Worm (Caenorhabditis elegans): ENCODE results near the gene F32A5.8.

F32A5.8 gene

DNA sequence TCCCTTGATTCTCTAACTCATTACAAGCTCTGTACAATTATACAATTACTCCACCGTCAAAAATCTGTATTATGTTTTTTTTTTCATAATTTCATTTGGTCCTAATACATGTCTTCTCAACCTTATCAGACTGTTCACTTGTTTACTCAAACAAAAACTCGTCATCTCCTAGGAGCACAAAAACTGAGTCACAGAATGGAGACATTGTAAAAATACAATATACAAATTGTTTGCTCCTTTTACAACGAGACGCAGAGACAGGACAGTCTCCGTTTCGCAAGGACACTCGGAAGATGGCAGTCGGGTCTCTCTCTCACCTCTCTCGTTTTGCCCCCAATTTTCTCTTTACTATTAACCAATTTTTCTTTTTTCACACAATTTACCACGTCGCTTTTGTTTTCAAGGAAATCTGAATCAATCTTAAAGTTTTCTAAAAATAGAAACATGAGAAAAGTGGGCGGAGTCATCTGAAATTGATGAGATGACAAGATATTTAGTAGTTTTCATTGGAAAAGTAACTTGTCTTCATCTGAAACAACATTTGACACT lies at the start of gene F32A5.8:
TSS of gene F32A5.8 (plus strand) at position 499 of the 549 bp plus-strand sequence.
- no peak for TF ChIP-seq nhr-67 (tag; optimal IDR thresholded peaks at IDR 0.05)
- TF ChIP-seq fos-1 (tag; optimal IDR thresholded peaks at IDR 0.05): peak; percentile 67
- no peak for TF ChIP-seq nhr-12 (tag; optimal IDR thresholded peaks at IDR 0.05)
- peak; percentile 62 for TF ChIP-seq pqm-1 (tag; optimal IDR thresholded peaks at IDR 0.05)
- no peak for TF ChIP-seq tbx-2 (tag; optimal IDR thresholded peaks at IDR 0.05)
- no peak for TF ChIP-seq lin-15B (tag; optimal IDR thresholded peaks at IDR 0.05)
- TF ChIP-seq elt-1 (tag; optimal IDR thresholded peaks at IDR 0.05): no peak
- peak; percentile 92 for TF ChIP-seq pha-4 (tag; optimal IDR thresholded peaks at IDR 0.05)
- TF ChIP-seq aly-2 (tag; optimal IDR thresholded peaks at IDR 0.05): no peak
- peak; percentile 33 for TF ChIP-seq jun-1 (tag; optimal IDR thresholded peaks at IDR 0.05)
- TF ChIP-seq nhr-25 (tag; optimal IDR thresholded peaks at IDR 0.05): peak; percentile 32
- TF ChIP-seq elt-2 (tag; optimal IDR thresholded peaks at IDR 0.05): peak; percentile 67

DNA sequence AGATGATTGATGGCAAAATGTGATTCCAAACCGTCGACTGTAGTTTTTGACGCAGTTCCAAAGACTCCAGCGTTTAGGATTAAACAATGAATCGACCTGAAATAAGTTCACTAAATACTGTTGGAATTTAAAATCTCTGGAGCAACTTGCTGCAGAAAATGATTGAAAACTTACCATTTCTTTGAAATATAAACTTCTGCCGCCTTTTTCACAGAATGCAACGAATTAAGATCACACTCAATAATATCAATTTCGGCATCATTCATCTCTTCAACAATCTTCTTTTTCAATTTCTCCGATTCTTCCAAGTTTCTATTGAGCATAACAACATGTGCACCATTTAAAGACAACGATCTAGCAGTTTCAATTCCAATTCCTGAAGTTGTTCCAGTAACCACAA lies 48.3 kb upstream of the F32A5.8 start:
- no peak for TF ChIP-seq daf-12 (tag; optimal IDR thresholded peaks at IDR 0.05)
- TF ChIP-seq unc-62 (GFP tag; optimal IDR thresholded peaks at IDR 0.05): no peak

DNA sequence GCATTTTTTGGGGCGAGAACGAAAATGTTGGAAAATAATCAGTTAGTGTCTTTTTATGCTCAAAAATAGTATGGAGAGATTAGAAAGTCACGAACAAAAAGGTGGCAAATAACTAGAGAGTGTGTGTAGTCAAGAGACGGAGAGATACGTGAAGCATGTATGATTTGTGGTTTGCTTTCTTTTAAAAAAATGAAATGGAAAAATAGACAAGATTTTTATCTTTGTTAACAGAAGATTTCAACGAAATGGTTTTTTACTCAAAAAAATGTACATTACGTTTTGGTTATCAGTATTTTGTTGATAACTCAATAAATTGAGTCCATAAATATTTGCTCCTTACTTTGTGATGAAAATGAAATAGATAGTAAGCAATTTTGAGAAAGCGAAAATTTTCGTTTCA lies 47.7 kb upstream of the F32A5.8 start, which contains the start of gene dhs-7:
TSS of gene dhs-7 (minus strand) at position 277 of the 400 bp plus-strand sequence.
- TF ChIP-seq nhr-28 (tag; optimal IDR thresholded peaks at IDR 0.05) (no peak), ztf-4 (tag; optimal IDR thresholded peaks at IDR 0.05) (no peak), nhr-12 (tag; optimal IDR thresholded peaks at IDR 0.05) (no peak), mml-1 (tag; optimal IDR thresholded peaks at IDR 0.05) (no peak), lin-39 (tag; optimal IDR thresholded peaks at IDR 0.05) (no peak), elt-2 (tag; optimal IDR thresholded peaks at IDR 0.05) (peak; percentile 67), lsy-12 (tag; optimal IDR thresholded peaks at IDR 0.05) (no peak)

DNA sequence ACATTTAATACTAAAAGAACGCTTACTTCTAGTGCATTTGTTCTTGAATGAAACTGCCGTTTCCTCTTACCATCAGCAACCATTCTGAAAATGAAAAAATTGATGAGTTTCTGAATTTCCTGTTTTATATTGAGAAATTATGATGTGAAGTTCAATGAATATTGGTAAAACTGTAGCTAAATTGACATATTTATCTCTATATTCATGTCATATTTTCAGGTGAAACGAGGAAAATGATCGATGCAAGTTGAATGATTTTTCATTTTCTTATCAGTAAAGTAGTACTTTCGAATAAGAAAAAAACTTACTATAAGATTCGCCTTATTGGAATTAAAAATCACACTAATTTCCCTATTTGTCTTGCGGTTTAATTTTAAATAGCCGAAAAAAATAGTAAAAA lies 45.7 kb upstream of the F32A5.8 start, which contains the start of gene E04F6.15:
TSS of gene E04F6.15 (minus strand) at position 101 of the 400 bp plus-strand sequence.
- no peak for TF ChIP-seq R02D3.7 (tag; optimal IDR thresholded peaks at IDR 0.05)
- no peak for TF ChIP-seq sea-2 (GFP tag; optimal IDR thresholded peaks at IDR 0.05)
- TF ChIP-seq nhr-76 (tag; optimal IDR thresholded peaks at IDR 0.05): no peak
- TF ChIP-seq nhr-12 (tag; optimal IDR thresholded peaks at IDR 0.05): no peak

DNA sequence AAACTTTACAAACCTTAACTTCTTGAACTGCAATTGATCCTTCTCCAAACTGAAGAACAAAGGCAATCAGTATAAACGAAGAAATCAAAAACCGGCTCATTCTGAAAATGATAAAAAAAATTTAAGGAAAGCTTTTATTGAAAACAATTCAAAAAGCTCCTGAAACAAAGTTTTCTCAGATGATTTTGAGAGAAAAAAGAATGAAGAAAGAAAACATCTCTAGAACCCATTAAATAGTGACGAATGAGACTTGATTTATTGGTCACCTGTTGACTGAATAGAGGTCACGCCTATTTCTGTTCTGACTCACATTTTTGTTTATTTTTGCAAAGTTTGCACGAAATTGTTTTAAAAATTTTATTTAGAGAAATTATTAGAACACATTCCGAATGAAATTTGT lies 44.6 kb upstream of the F32A5.8 start, which contains the start of gene E04F6.8:
TSS of gene E04F6.8 (minus strand) at position 101 of the 400 bp plus-strand sequence.
- TF ChIP-seq egl-5 (tag; optimal IDR thresholded peaks at IDR 0.05): peak; percentile 82
- no peak for TF ChIP-seq elt-2 (tag; optimal IDR thresholded peaks at IDR 0.05)

DNA sequence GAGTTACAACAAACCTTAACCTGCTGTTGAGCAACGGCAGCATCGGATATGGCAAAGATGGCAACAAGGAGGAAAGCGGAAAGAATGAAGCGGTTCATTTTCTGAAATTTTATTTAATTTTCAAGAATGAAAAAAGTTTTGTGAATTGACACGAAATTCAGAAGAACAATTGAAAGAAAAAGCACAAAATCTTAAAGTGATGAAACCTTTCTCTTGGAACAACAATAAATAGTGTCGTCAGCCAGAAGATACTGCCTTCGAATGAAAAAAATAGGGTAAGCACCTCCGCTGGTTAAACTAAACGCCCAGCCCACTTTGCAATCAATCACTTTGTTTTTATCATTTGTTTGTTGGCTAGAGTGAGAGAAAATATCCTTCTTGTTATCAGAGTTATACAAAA lies 43.9 kb upstream of the F32A5.8 start, which contains the start of gene E04F6.9:
TSS of gene E04F6.9 (minus strand) at position 101 of the 400 bp plus-strand sequence.
- no peak for TF ChIP-seq pqm-1 (tag; optimal IDR thresholded peaks at IDR 0.05)
- TF ChIP-seq nhr-11 (tag; optimal IDR thresholded peaks at IDR 0.05): no peak
- TF ChIP-seq lin-39 (tag; optimal IDR thresholded peaks at IDR 0.05): peak; percentile 1
- no peak for TF ChIP-seq daf-12 (tag; optimal IDR thresholded peaks at IDR 0.05)
- TF ChIP-seq sea-2 (GFP tag; optimal IDR thresholded peaks at IDR 0.05): no peak

DNA sequence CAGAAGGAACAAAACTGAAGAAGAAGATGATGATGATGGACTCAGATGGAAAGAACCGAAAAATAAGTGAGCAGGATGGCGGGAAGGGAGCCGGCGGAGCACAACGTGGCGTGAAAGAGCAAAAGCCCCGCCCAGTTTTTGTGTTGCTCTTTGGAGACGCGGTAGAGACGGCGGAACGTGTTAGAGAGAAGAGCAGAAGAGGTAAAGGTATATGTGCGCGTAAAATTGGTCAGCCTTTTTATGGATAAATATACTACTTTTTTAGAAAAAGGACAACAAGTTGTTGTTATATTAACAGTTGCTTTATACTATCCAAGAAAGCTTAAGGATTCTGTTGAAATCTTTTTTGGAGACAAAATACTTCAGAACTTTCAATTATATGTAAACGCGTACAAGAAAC lies 38.9 kb upstream of the F32A5.8 start, which contains the start of gene E04F6.10:
TSS of gene E04F6.10 (minus strand) at position 101 of the 400 bp plus-strand sequence.
- TF ChIP-seq fos-1 (tag; optimal IDR thresholded peaks at IDR 0.05) (no peak), nhr-77 (tag; optimal IDR thresholded peaks at IDR 0.05) (no peak), elt-3 (tag; optimal IDR thresholded peaks at IDR 0.05) (no peak), ama-1 (optimal IDR thresholded peaks at IDR 0.05) (no peak), pha-4 (tag; optimal IDR thresholded peaks at IDR 0.05) (no peak), unc-62 (GFP tag; optimal IDR thresholded peaks at IDR 0.05) (no peak), ceh-9 (tag; optimal IDR thresholded peaks at IDR 0.05) (no peak), R02D3.7 (tag; optimal IDR thresholded peaks at IDR 0.05) (no peak), nhr-237 (tag; optimal IDR thresholded peaks at IDR 0.05) (no peak), lin-15B (tag; optimal IDR thresholded peaks at IDR 0.05) (no peak), tbx-2 (tag; optimal IDR thresholded peaks at IDR 0.05) (no peak), ztf-11 (tag; optimal IDR thresholded peaks at IDR 0.05) (no peak), nhr-76 (tag; optimal IDR thresholded peaks at IDR 0.05) (no peak), snpc-4 (tag; optimal IDR thresholded peaks at IDR 0.05) (no peak), zag-1 (tag; optimal IDR thresholded peaks at IDR 0.05) (no peak), nhr-43 (tag; optimal IDR thresholded peaks at IDR 0.05; ENCODE audit: poor library complexity, severe bottlenecking) (no peak), pqm-1 (tag; optimal IDR thresholded peaks at IDR 0.05) (no peak), nhr-23 (tag; optimal IDR thresholded peaks at IDR 0.05) (no peak), skn-1 (tag; optimal IDR thresholded peaks at IDR 0.05) (no peak), sea-2 (GFP tag; optimal IDR thresholded peaks at IDR 0.05) (no peak)
